Worm (Caenorhabditis elegans): ENCODE data around the gene K04D7.6.

- TF ChIP-seq F13C5.2 (tag; optimal IDR thresholded peaks at IDR 0.05) (no peak), hmbx-1 (tag; optimal IDR thresholded peaks at IDR 0.05) (no peak)
Observed at ce11 chrIV:10177779-10178178, 28.3 kb downstream of the K04D7.6 start, which contains the start of gene mspn-1.
